Worm (Caenorhabditis elegans) whole organism, L2 larva: ENCODE results near the gene srx-50.

ENCODE experiments used
- C34F6.9 ChIP-seq: fragments of 150-350 bp; optimal IDR thresholded peaks from 2 replicates; lab custom pipeline; 2014; ENCODE audit warnings: missing biosample characterization, missing genetic modification characterization
- F13H6.1 ChIP-seq: sonication (generic microtip); optimal IDR thresholded peaks from 2 replicates; lab custom pipeline; 2016; ENCODE audit warnings: missing genetic modification characterization, missing compliant biosample characterization
- R02D3.7 ChIP-seq: fragments of 150-350 bp; optimal IDR thresholded peaks from 2 replicates; lab custom pipeline; 2014; ENCODE audit warnings: missing biosample characterization, missing genetic modification characterization
- ZK546.5 ChIP-seq: sonication (generic microtip); optimal IDR thresholded peaks from 2 replicates; lab custom pipeline; 2017; ENCODE audit warnings: missing biosample characterization, missing genetic modification characterization
- alr-1 ChIP-seq: fragments of 150-350 bp; optimal IDR thresholded peaks from 2 replicates; lab custom pipeline; 2014; ENCODE audit warnings: missing biosample characterization, missing genetic modification characterization
- aly-2 ChIP-seq: fragments of 150-350 bp; optimal IDR thresholded peaks from 2 replicates; lab custom pipeline; 2014; ENCODE audit warnings: missing biosample characterization, missing genetic modification characterization
- ama-1 ChIP-seq: fragments of 150-350 bp; optimal IDR thresholded peaks from 2 replicates; lab custom pipeline; 2018; ENCODE audit warnings: inconsistent platforms
- blmp-1 ChIP-seq: sonication (generic microtip); optimal IDR thresholded peaks from 2 replicates; lab custom pipeline; 2017; ENCODE audit warnings: missing genetic modification characterization, mild to moderate bottlenecking, missing compliant biosample characterization, antibody characterized with exemption, moderate library complexity; ENCODE audit not compliant: insufficient read depth
- ceh-16 ChIP-seq: fragments of 150-350 bp; optimal IDR thresholded peaks from 2 replicates; lab custom pipeline; 2014; ENCODE audit warnings: missing biosample characterization, missing genetic modification characterization
- ceh-82 ChIP-seq: fragments of 150-350 bp; optimal IDR thresholded peaks from 2 replicates; lab custom pipeline; 2014; ENCODE audit warnings: missing biosample characterization, missing genetic modification characterization
- crh-2 ChIP-seq: sonication (generic microtip); optimal IDR thresholded peaks from 2 replicates; lab custom pipeline; 2017; ENCODE audit warnings: missing biosample characterization, missing genetic modification characterization
- dmd-4 ChIP-seq: sonication (generic microtip); optimal IDR thresholded peaks from 2 replicates; lab custom pipeline; 2017; ENCODE audit warnings: missing biosample characterization, missing genetic modification characterization
- egl-27 ChIP-seq: sonication (generic microtip); optimal IDR thresholded peaks from 3 replicates; lab custom pipeline; 2017; ENCODE audit warnings: missing biosample characterization, missing genetic modification reagents, missing genetic modification characterization
- elt-3 ChIP-seq: sonication (generic microtip); optimal IDR thresholded peaks from 2 replicates; lab custom pipeline; 2017; ENCODE audit warnings: missing biosample characterization, missing genetic modification characterization
- fos-1 ChIP-seq: fragments of 150-350 bp; optimal IDR thresholded peaks from 2 replicates; lab custom pipeline; 2014; ENCODE audit warnings: missing biosample characterization, missing genetic modification characterization
- gmeb-1 ChIP-seq: fragments of 150-350 bp; optimal IDR thresholded peaks from 2 replicates; lab custom pipeline; 2014; ENCODE audit warnings: missing biosample characterization, missing genetic modification characterization
- lin-13 ChIP-seq: fragments of 150-350 bp; optimal IDR thresholded peaks from 2 replicates; lab custom pipeline; 2014; ENCODE audit warnings: missing biosample characterization, missing genetic modification reagents, missing genetic modification characterization
- lin-39 ChIP-seq: fragments of 150-350 bp; optimal IDR thresholded peaks from 2 replicates; lab custom pipeline; 2014; ENCODE audit warnings: missing biosample characterization, missing genetic modification reagents, missing genetic modification characterization
- lsy-2 ChIP-seq, 2 experiments: fragments of 150-350 bp in 1 of 2; sonication (generic microtip) in 1 of 2; optimal IDR thresholded peaks; 2 replicates each; lab custom pipeline; 2014 to 2017; ENCODE audit warnings: missing biosample characterization in 2 of 2, missing genetic modification characterization in 2 of 2
- mab-5 ChIP-seq: fragments of 150-350 bp; optimal IDR thresholded peaks from 2 replicates; lab custom pipeline; 2014; ENCODE audit warnings: missing biosample characterization, missing genetic modification characterization
- mbf-1 ChIP-seq: sonication (generic microtip); optimal IDR thresholded peaks from 2 replicates; lab custom pipeline; 2017; ENCODE audit warnings: missing biosample characterization, missing genetic modification characterization
- mdl-1 ChIP-seq, 2 experiments: fragments of 150-350 bp in 1 of 2; sonication (generic microtip) in 1 of 2; optimal IDR thresholded peaks; 2 replicates each; lab custom pipeline; 2017; ENCODE audit warnings: missing biosample characterization in 2 of 2, missing genetic modification characterization in 2 of 2
- nhr-10 ChIP-seq: sonication (generic microtip); optimal IDR thresholded peaks from 2 replicates; lab custom pipeline; 2017; ENCODE audit warnings: missing biosample characterization, missing genetic modification characterization
- nhr-11 ChIP-seq: fragments of 150-350 bp; optimal IDR thresholded peaks from 2 replicates; lab custom pipeline; 2014; ENCODE audit warnings: missing biosample characterization, missing genetic modification characterization
- nhr-12 ChIP-seq: fragments of 150-350 bp; optimal IDR thresholded peaks from 2 replicates; lab custom pipeline; 2014; ENCODE audit warnings: missing biosample characterization, missing genetic modification characterization
- nhr-129 ChIP-seq: fragments of 150-350 bp; optimal IDR thresholded peaks from 2 replicates; lab custom pipeline; 2014; ENCODE audit warnings: missing biosample characterization, missing genetic modification characterization
- nhr-21 ChIP-seq: fragments of 150-350 bp; optimal IDR thresholded peaks from 2 replicates; lab custom pipeline; 2014; ENCODE audit warnings: missing biosample characterization, missing genetic modification characterization
- nhr-23 ChIP-seq: fragments of 150-350 bp; optimal IDR thresholded peaks from 2 replicates; lab custom pipeline; 2014; ENCODE audit warnings: missing biosample characterization, missing genetic modification reagents, missing genetic modification characterization
- nhr-25 ChIP-seq: fragments of 150-350 bp; sonication (generic microtip); optimal IDR thresholded peaks from 3 replicates; lab custom pipeline; 2014; ENCODE audit warnings: missing biosample characterization, missing genetic modification characterization
- nhr-6 ChIP-seq: fragments of 150-350 bp; optimal IDR thresholded peaks from 2 replicates; lab custom pipeline; 2014; ENCODE audit warnings: missing biosample characterization, missing genetic modification characterization
- nhr-77 ChIP-seq: fragments of 150-350 bp; optimal IDR thresholded peaks from 2 replicates; lab custom pipeline; 2014; ENCODE audit warnings: missing biosample characterization, missing genetic modification characterization
- peb-1 ChIP-seq: fragments of 150-350 bp; optimal IDR thresholded peaks from 2 replicates; lab custom pipeline; 2014; ENCODE audit warnings: missing biosample characterization, missing genetic modification characterization
- sem-4 ChIP-seq: fragments of 150-350 bp; optimal IDR thresholded peaks from 2 replicates; lab custom pipeline; 2014; ENCODE audit warnings: missing biosample characterization, missing genetic modification reagents, missing genetic modification characterization
- skn-1 ChIP-seq: sonication (generic microtip); optimal IDR thresholded peaks from 2 replicates; lab custom pipeline; 2017; ENCODE audit warnings: missing biosample characterization, missing genetic modification characterization
- sma-3 ChIP-seq: sonication (generic microtip); optimal IDR thresholded peaks from 2 replicates; lab custom pipeline; 2016; ENCODE audit warnings: missing genetic modification reagents, missing genetic modification characterization, missing compliant biosample characterization
- sma-9 ChIP-seq, 2 experiments: fragments of 150-350 bp in 1 of 2; sonication (generic microtip) in 1 of 2; optimal IDR thresholded peaks; 2 replicates each; lab custom pipeline; 2014 to 2016; ENCODE audit warnings: missing genetic modification characterization in 2 of 2, mild to moderate bottlenecking in 1 of 2, missing biosample characterization in 1 of 2, missing compliant biosample characterization in 1 of 2, missing genetic modification reagents in 1 of 2, moderate library complexity in 1 of 2
- snpc-4 ChIP-seq: fragments of 150-350 bp; optimal IDR thresholded peaks from 2 replicates; lab custom pipeline; 2014; ENCODE audit warnings: missing biosample characterization, missing genetic modification characterization
- unc-39 ChIP-seq: fragments of 150-350 bp; optimal IDR thresholded peaks from 2 replicates; lab custom pipeline; 2014; ENCODE audit warnings: missing biosample characterization, missing genetic modification characterization
- unc-55 ChIP-seq: fragments of 150-350 bp; sonication (generic microtip); optimal IDR thresholded peaks from 3 replicates; lab custom pipeline; 2014; ENCODE audit warnings: missing biosample characterization, missing genetic modification reagents, missing genetic modification characterization
- unc-62 ChIP-seq: fragments of 150-350 bp; optimal IDR thresholded peaks from 2 replicates; lab custom pipeline; 2014; ENCODE audit warnings: missing biosample characterization, missing genetic modification reagents, missing genetic modification characterization
- zag-1 ChIP-seq: fragments of 150-350 bp; optimal IDR thresholded peaks from 2 replicates; lab custom pipeline; 2014; ENCODE audit warnings: missing biosample characterization, missing genetic modification characterization
- ztf-11 ChIP-seq: sonication (generic microtip); optimal IDR thresholded peaks from 2 replicates; lab custom pipeline; 2017; ENCODE audit warnings: missing biosample characterization, missing genetic modification characterization
- ztf-4 ChIP-seq: fragments of 150-350 bp; optimal IDR thresholded peaks from 2 replicates; lab custom pipeline; 2014; ENCODE audit warnings: missing biosample characterization, missing genetic modification characterization

The srx-50 gene

DNA sequence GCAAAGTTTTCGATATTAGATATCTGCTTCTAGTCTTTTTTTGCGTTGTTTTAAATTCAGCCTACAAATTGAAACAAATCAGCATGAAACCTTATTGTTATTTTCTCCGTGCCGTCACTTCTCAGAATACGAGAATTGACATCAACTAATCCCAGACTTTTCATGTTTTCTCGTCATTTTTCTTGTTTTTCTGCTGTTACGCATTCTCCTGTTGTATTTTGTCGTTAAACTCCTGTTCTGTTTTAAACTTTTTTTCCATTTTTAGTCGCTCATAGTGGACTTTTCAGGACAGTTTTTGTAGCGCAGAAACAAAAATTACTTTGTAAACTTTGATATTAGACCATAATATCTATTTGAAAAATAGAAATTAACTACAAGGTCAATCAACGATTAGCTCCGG, 35.5 kb upstream of the srx-50 start:
- TF ChIP-seq nhr-23 (no peak), F13H6.1 (tag; lab: Kevin White, UChicago) (no peak), dmd-4 (tag; lab: Kevin White, UChicago) (no peak), sma-9 (GFP tag; optimal IDR thresholded peaks at IDR 0.05; lab: Kevin White, UChicago) (no peak), sma-9 (tag; optimal IDR thresholded peaks at IDR 0.05; lab: Kevin White, UChicago) (no peak), mdl-1 (tag; optimal IDR thresholded peaks at IDR 0.05; lab: Kevin White, UChicago) (no peak), peb-1 (tag; lab: Kevin White, UChicago) (no peak), snpc-4 (tag; lab: Kevin White, UChicago) (no peak), unc-62 (GFP tag; lab: Kevin White, UChicago) (no peak), blmp-1 (no peak), fos-1 (tag; lab: Kevin White, UChicago) (no peak), C34F6.9 (no peak), lsy-2 (tag; optimal IDR thresholded peaks at IDR 0.05; lab: Kevin White, UChicago) (no peak), lin-13 (GFP tag; lab: Kevin White, UChicago) (no peak), zag-1 (tag; lab: Kevin White, UChicago) (no peak), nhr-129 (tag; lab: Kevin White, UChicago) (no peak), sma-3 (GFP tag; lab: Kevin White, UChicago) (no peak), skn-1 (tag; lab: Kevin White, UChicago) (no peak), unc-39 (no peak)

DNA sequence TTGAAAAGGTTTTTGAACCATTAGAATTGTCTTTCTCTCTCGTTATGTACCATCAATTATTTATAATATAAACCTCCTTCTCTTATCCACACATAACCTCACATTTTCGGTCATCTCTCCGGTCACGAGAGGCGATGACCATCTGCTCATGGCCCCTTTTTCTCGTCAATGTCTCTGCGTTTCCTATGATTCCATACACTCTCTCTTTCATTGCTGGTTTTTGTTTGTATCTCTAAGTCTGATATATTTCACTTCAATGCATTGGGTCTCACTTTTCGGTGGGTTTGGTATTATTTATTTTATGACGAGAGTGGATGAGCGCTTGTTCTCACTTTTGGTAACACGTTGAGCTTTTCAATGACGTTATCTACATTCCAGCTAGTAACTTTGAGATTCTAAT, 34.8 kb upstream of the srx-50 start:
- TF ChIP-seq R02D3.7 (tag; lab: Kevin White, UChicago) (no peak), snpc-4 (tag; lab: Kevin White, UChicago) (peak; percentile 8), lin-39 (peak; percentile 41), ceh-16 (tag; lab: Kevin White, UChicago) (no peak), mbf-1 (tag; lab: Kevin White, UChicago) (no peak), nhr-21 (peak; percentile 45), dmd-4 (tag; lab: Kevin White, UChicago) (no peak), nhr-25 (tag; lab: Kevin White, UChicago) (peak; percentile 55), sem-4 (peak; percentile 82), nhr-12 (tag; lab: Kevin White, UChicago) (no peak), ZK546.5 (tag; lab: Kevin White, UChicago) (no peak), nhr-11 (tag; lab: Kevin White, UChicago) (no peak), nhr-77 (tag; lab: Kevin White, UChicago) (no peak), gmeb-1 (tag; lab: Kevin White, UChicago) (peak; percentile 45), lsy-2 (tag; optimal IDR thresholded peaks at IDR 0.05; lab: Kevin White, UChicago) (peak in 1 of 2 experiments; percentile 81), sma-3 (GFP tag; lab: Kevin White, UChicago) (peak; percentile 51), ama-1 (lab: Kevin White, UChicago) (no peak), sma-9 (GFP tag; optimal IDR thresholded peaks at IDR 0.05; lab: Kevin White, UChicago) (peak; percentile 84), sma-9 (tag; optimal IDR thresholded peaks at IDR 0.05; lab: Kevin White, UChicago) (no peak), fos-1 (tag; lab: Kevin White, UChicago) (peak; percentile 70), aly-2 (tag; lab: Kevin White, UChicago) (no peak), mab-5 (peak; percentile 70), unc-55 (GFP tag; lab: Kevin White, UChicago) (peak; percentile 58), ztf-4 (tag; lab: Kevin White, UChicago) (peak; percentile 31), ceh-82 (tag; lab: Kevin White, UChicago) (no peak), nhr-6 (peak; percentile 39), nhr-10 (tag; lab: Kevin White, UChicago) (no peak), skn-1 (tag; lab: Kevin White, UChicago) (no peak), blmp-1 (peak; percentile 16), unc-39 (no peak), nhr-129 (tag; lab: Kevin White, UChicago) (peak; percentile 87), elt-3 (tag; lab: Kevin White, UChicago) (no peak), F13H6.1 (tag; lab: Kevin White, UChicago) (peak; percentile 86), mdl-1 (tag; optimal IDR thresholded peaks at IDR 0.05; lab: Kevin White, UChicago) (peak; percentile 26 to 37), crh-2 (peak; percentile 65), C34F6.9 (peak; percentile 85), lin-13 (GFP tag; lab: Kevin White, UChicago) (no peak), alr-1 (tag; lab: Kevin White, UChicago) (no peak), egl-27 (tag; lab: Kevin White, UChicago) (peak; percentile 70), zag-1 (tag; lab: Kevin White, UChicago) (no peak), ztf-11 (tag; lab: Kevin White, UChicago) (no peak), nhr-23 (no peak)
